Fruit fly (Drosophila melanogaster): Measurements from ENCODE around the gene eIF4H1.

Gene eIF4H1

dm6 chrX:16441245-16441644 lies 7.2 kb upstream of the eIF4H1 start, which contains the start of the genes Cdc50 and rngo (continued):
- TF ChIP-seq bsh (GFP tag; optimal IDR thresholded peaks at IDR 0.05) (no peak), tx (GFP tag; optimal IDR thresholded peaks at IDR 0.05) (peak; percentile 6), ranshi (GFP tag; IDR thresholded peaks at IDR 0.05) (no peak), gt (GFP tag; IDR thresholded peaks at IDR 0.05) (no peak), kni (GFP tag; optimal IDR thresholded peaks at IDR 0.05) (no peak), CG11695 (GFP tag; IDR thresholded peaks at IDR 0.05) (no peak), PHDP (tag; optimal IDR thresholded peaks at IDR 0.05) (no peak), Blimp-1 (GFP tag; optimal IDR thresholded peaks at IDR 0.05) (no peak), slp2 (GFP tag; optimal IDR thresholded peaks at IDR 0.05) (no peak), CG12155 (GFP tag; optimal IDR thresholded peaks at IDR 0.05) (no peak), CG30020 (tag; optimal IDR thresholded peaks at IDR 0.05) (peak; percentile 64), CG3838 (GFP tag; optimal IDR thresholded peaks at IDR 0.05) (no peak), CG6272 (GFP tag; IDR thresholded peaks at IDR 0.05) (peak; percentile 27; the same call in 1 of the 2 replicates), exex (tag; optimal IDR thresholded peaks at IDR 0.05) (peak; percentile 4), gce (GFP tag; IDR thresholded peaks at IDR 0.05) (no peak), HLH54F (GFP tag; optimal IDR thresholded peaks at IDR 0.05) (no peak), ewg (GFP tag; optimal IDR thresholded peaks at IDR 0.05) (peak; percentile 30), Sry-β (GFP tag; optimal IDR thresholded peaks at IDR 0.05) (no peak), ap (GFP tag; IDR thresholded peaks at IDR 0.05) (no peak), CG5180 (GFP tag; optimal IDR thresholded peaks at IDR 0.05) (no peak), sna (GFP tag; IDR thresholded peaks at IDR 0.05; ENCODE audit: partially characterized antibody) (peak; percentile 98), CrebB (tag; optimal IDR thresholded peaks at IDR 0.05) (peak; percentile 32), TFAM (GFP tag; optimal IDR thresholded peaks at IDR 0.05) (no peak), Bteb2 (GFP tag; optimal IDR thresholded peaks at IDR 0.05) (no peak), br (optimal IDR thresholded peaks at IDR 0.05) (no peak), CG3726 (GFP tag; IDR thresholded peaks at IDR 0.05) (no peak), CG9876 (GFP tag; optimal IDR thresholded peaks at IDR 0.05) (no peak), Lim3 (GFP tag; IDR thresholded peaks at IDR 0.05) (no peak), CG15073 (GFP tag; optimal IDR thresholded peaks at IDR 0.05) (no peak), Mrtf (GFP tag; IDR thresholded peaks at IDR 0.05) (no peak), CG12942 (GFP tag; optimal IDR thresholded peaks at IDR 0.05) (no peak), nom (GFP tag; optimal IDR thresholded peaks at IDR 0.05) (no peak), gem (tag; optimal IDR thresholded peaks at IDR 0.05) (no peak), CHES-1-like (GFP tag; optimal IDR thresholded peaks at IDR 0.05) (no peak), CG18262 (tag; optimal IDR thresholded peaks at IDR 0.05) (no peak), CG16863 (GFP tag; optimal IDR thresholded peaks at IDR 0.05) (no peak), CG14667 (GFP tag; IDR thresholded peaks at IDR 0.05) (no peak), oc (tag; optimal IDR thresholded peaks at IDR 0.05) (no peak), CG10654 (GFP tag; optimal IDR thresholded peaks at IDR 0.05) (no peak), lbe (GFP tag; optimal IDR thresholded peaks at IDR 0.05) (peak; percentile 70), B-H1 (GFP tag; IDR thresholded peaks at IDR 0.05) (no peak), CG17385 (GFP tag; optimal IDR thresholded peaks at IDR 0.05) (peak; percentile 61), Six4 (GFP tag; optimal IDR thresholded peaks at IDR 0.05) (no peak), Opbp (GFP tag; IDR thresholded peaks at IDR 0.05; ENCODE audit: partially characterized antibody) (peak; percentile 91), dmrt99B (tag; optimal IDR thresholded peaks at IDR 0.05) (no peak), CG10209 (GFP tag; optimal IDR thresholded peaks at IDR 0.05) (no peak), bowl (GFP tag; IDR thresholded peaks at IDR 0.05) (no peak), CG4854 (GFP tag; optimal IDR thresholded peaks at IDR 0.05) (no peak), Trl (optimal IDR thresholded peaks at IDR 0.05) (no peak), Trl (GFP tag; optimal IDR thresholded peaks at IDR 0.05) (no peak), Ptx1 (GFP tag; IDR thresholded peaks at IDR 0.05) (no peak), az2 (GFP tag; optimal IDR thresholded peaks at IDR 0.05) (no peak), CG2678 (tag; optimal IDR thresholded peaks at IDR 0.05) (no peak)
